Worm (Caenorhabditis elegans) whole organism, L1 larva: ENCODE data around the gene Y38H6C.9.
A peak's percentile ranks its signal among the peaks of the same experiment; 100 is the strongest.

Experiments
- Y116A8C.19 ChIP-seq: sonication (generic microtip); optimal IDR thresholded peaks from 2 replicates; lab custom pipeline; 2016; ENCODE audit warnings: missing compliant biosample characterization, missing genetic modification characterization, borderline replicate concordance
- alr-1 ChIP-seq: fragments of 200-800 bp; sonication (Bioruptor generic); optimal IDR thresholded peaks from 2 replicates; lab custom pipeline; 2018; ENCODE audit warnings: borderline replicate concordance, mild to moderate bottlenecking, missing genetic modification characterization, missing compliant biosample characterization
- ces-1 ChIP-seq: fragments of 150-350 bp; optimal IDR thresholded peaks from 2 replicates; lab custom pipeline; 2014; ENCODE audit warnings: missing biosample characterization, missing genetic modification reagents, missing genetic modification characterization
- dsc-1 ChIP-seq: sonication (generic microtip); optimal IDR thresholded peaks from 2 replicates; lab custom pipeline; 2016; ENCODE audit warnings: mild to moderate bottlenecking, missing genetic modification characterization, missing compliant biosample characterization
- efl-1 ChIP-seq, 4 experiments: fragments of 150-350 bp; optimal IDR thresholded peaks in 3 of 4; peaks in 1 of 4; 1 replicate in 1 of 4; 2 replicates in 3 of 4; lab custom pipeline; 2014; ENCODE audit warnings: missing biosample characterization in 2 of 4, missing genetic modification characterization in 2 of 4, missing genetic modification reagents in 2 of 4
- efl-3 ChIP-seq: fragments of 200-800 bp; sonication (Bioruptor generic); optimal IDR thresholded peaks from 2 replicates; lab custom pipeline; 2018; ENCODE audit warnings: mild to moderate bottlenecking, missing genetic modification characterization, missing compliant biosample characterization
- egl-13 ChIP-seq: sonication (generic microtip); optimal IDR thresholded peaks from 2 replicates; lab custom pipeline; 2016; ENCODE audit warnings: missing genotype, missing genetic modification reagents, missing genetic modification characterization, missing compliant biosample characterization
- elt-3 ChIP-seq, 6 experiments: fragments of 150-350 bp in 1 of 6; sonication (generic microtip); optimal IDR thresholded peaks; 2 replicates each; lab custom pipeline; 2017 to 2018; ENCODE audit warnings: missing biosample characterization in 6 of 6, missing genetic modification characterization in 6 of 6, inconsistent platforms in 1 of 6
- fos-1 ChIP-seq: fragments of 150-350 bp; optimal IDR thresholded peaks from 2 replicates; lab custom pipeline; 2014; ENCODE audit warnings: missing biosample characterization, missing genetic modification characterization
- hlh-17 ChIP-seq: fragments of 200-800 bp; sonication (Bioruptor generic); optimal IDR thresholded peaks from 2 replicates; lab custom pipeline; 2018; ENCODE audit warnings: missing genetic modification characterization, mild to moderate bottlenecking, missing compliant biosample characterization, moderate library complexity, borderline replicate concordance
- hlh-4 ChIP-seq: sonication (generic microtip); optimal IDR thresholded peaks from 2 replicates; lab custom pipeline; 2016; ENCODE audit warnings: mild to moderate bottlenecking, missing genetic modification characterization, missing compliant biosample characterization
- irx-1 ChIP-seq: sonication (generic microtip); optimal IDR thresholded peaks from 2 replicates; lab custom pipeline; 2016; ENCODE audit warnings: missing genetic modification characterization, missing compliant biosample characterization
- lin-14 ChIP-seq: fragments of 200-800 bp; sonication (Bioruptor generic); optimal IDR thresholded peaks from 2 replicates; lab custom pipeline; 2018; ENCODE audit warnings: mild to moderate bottlenecking, missing genetic modification characterization, moderate library complexity, missing compliant biosample characterization
- lin-35 ChIP-seq, 2 experiments: fragments of 150-350 bp; optimal IDR thresholded peaks; 2 replicates each; lab custom pipeline; 2014; ENCODE audit warnings: missing biosample characterization in 2 of 2, missing genetic modification characterization in 2 of 2, missing genetic modification reagents in 2 of 2
- lsy-2 ChIP-seq, 2 experiments: fragments of 150-350 bp; optimal IDR thresholded peaks; 2 replicates each; lab custom pipeline; 2014; ENCODE audit warnings: missing biosample characterization in 2 of 2, missing genetic modification characterization in 2 of 2
- mdl-1 ChIP-seq, 2 experiments: fragments of 150-350 bp; optimal IDR thresholded peaks; 2 replicates each; lab custom pipeline; 2014 to 2017; ENCODE audit warnings: missing biosample characterization in 2 of 2, missing genetic modification characterization in 2 of 2, inconsistent platforms in 1 of 2
- mef-2 ChIP-seq: fragments of 150-350 bp; optimal IDR thresholded peaks from 2 replicates; lab custom pipeline; 2014; ENCODE audit warnings: missing biosample characterization, missing genetic modification characterization
- mep-1 ChIP-seq: fragments of 150-350 bp; optimal IDR thresholded peaks from 2 replicates; lab custom pipeline; 2014; ENCODE audit warnings: missing biosample characterization, missing genetic modification characterization
- nhr-19 ChIP-seq: fragments of 200-800 bp; sonication (Bioruptor generic); conservative IDR thresholded peaks from 2 replicates; pipeline ENCODE4 v1.3.6; 2022; ENCODE audit warnings: missing genetic modification characterization, missing compliant biosample characterization
- nhr-20 ChIP-seq: sonication (generic microtip); optimal IDR thresholded peaks from 2 replicates; lab custom pipeline; 2016; ENCODE audit warnings: mild to moderate bottlenecking, missing genetic modification characterization, missing compliant biosample characterization
- nhr-237 ChIP-seq: fragments of 150-350 bp; optimal IDR thresholded peaks from 2 replicates; lab custom pipeline; 2014; ENCODE audit warnings: missing biosample characterization, missing genetic modification characterization
- nhr-47 ChIP-seq: sonication (generic microtip); optimal IDR thresholded peaks from 2 replicates; lab custom pipeline; 2016; ENCODE audit warnings: mild to moderate bottlenecking, missing genetic modification characterization, moderate library complexity, missing compliant biosample characterization
- nhr-71 ChIP-seq: sonication (generic microtip); optimal IDR thresholded peaks from 2 replicates; lab custom pipeline; 2016; ENCODE audit warnings: mild to moderate bottlenecking, missing genetic modification characterization, moderate library complexity, missing compliant biosample characterization
- nhr-85 ChIP-seq: sonication (generic microtip); peaks from one replicate; lab custom pipeline; 2016; ENCODE audit warnings: missing genetic modification characterization, inconsistent platforms, missing compliant biosample characterization
- nhr-90 ChIP-seq: sonication (generic microtip); optimal IDR thresholded peaks from 2 replicates; lab custom pipeline; 2016; ENCODE audit warnings: mild to moderate bottlenecking, missing genetic modification characterization, missing compliant biosample characterization; ENCODE audit not compliant: poor library complexity
- rnt-1 ChIP-seq: sonication (generic microtip); optimal IDR thresholded peaks from 2 replicates; lab custom pipeline; 2016; ENCODE audit warnings: mild to moderate bottlenecking, missing genetic modification characterization, moderate library complexity, missing compliant biosample characterization
- snu-23 ChIP-seq: sonication (generic microtip); optimal IDR thresholded peaks from 2 replicates; lab custom pipeline; 2016; ENCODE audit warnings: missing genetic modification characterization, missing compliant biosample characterization
- sox-4 ChIP-seq: sonication (generic microtip); optimal IDR thresholded peaks from 2 replicates; lab custom pipeline; 2016; ENCODE audit warnings: missing genetic modification characterization, missing compliant biosample characterization
- sup-37 ChIP-seq: fragments of 200-800 bp; sonication (Bioruptor generic); optimal IDR thresholded peaks from 2 replicates; lab custom pipeline; 2018; ENCODE audit warnings: mild to moderate bottlenecking, missing genetic modification characterization, missing compliant biosample characterization
- swsn-7 ChIP-seq: sonication (generic microtip); optimal IDR thresholded peaks from 2 replicates; lab custom pipeline; 2016; ENCODE audit warnings: missing genetic modification characterization, missing compliant biosample characterization
- tbx-2 ChIP-seq: sonication (generic microtip); optimal IDR thresholded peaks from 2 replicates; lab custom pipeline; 2016; ENCODE audit warnings: missing genetic modification characterization, missing compliant biosample characterization
- tlp-1 ChIP-seq: fragments of 150-350 bp; optimal IDR thresholded peaks from 2 replicates; lab custom pipeline; 2014; ENCODE audit warnings: missing biosample characterization, missing genetic modification characterization
- unc-98 ChIP-seq: fragments of 200-800 bp; sonication (Bioruptor generic); IDR thresholded peaks from 2 replicates; pipeline ENCODE4 v1.3.6; 2022; ENCODE audit warnings: missing genetic modification characterization, missing compliant biosample characterization
- xbp-1 ChIP-seq: sonication (generic microtip); optimal IDR thresholded peaks from 2 replicates; lab custom pipeline; 2016; ENCODE audit warnings: missing genetic modification characterization, missing compliant biosample characterization

Y38H6C.9 gene

DNA sequence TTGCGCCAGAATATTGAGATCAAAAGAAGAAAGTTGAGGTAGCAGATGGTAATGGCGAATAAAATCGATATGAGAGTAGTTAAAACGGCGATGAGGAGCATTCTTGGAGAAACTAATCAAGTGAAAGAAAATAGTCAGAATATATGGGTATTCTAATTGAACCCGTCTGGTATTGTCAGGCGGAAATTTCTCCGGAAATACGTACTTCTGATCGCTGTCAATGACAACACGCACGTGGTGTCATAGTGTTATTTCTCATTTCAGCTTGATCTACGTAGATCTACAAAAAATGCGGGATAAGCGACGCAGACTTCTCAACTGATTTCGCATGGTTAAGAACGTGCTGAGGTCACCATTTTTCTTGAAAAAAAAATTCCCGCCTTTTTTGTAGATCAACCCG, 29.7 kb downstream of the Y38H6C.9 start, which contains the start of gene srbc-79:
Gene srbc-79, minus strand, starts transcription at position 101 of the 400 bp plus-strand sequence.
- no peak for TF ChIP-seq tlp-1 (tag; lab: Kevin White, UChicago)
- no peak for TF ChIP-seq nhr-237 (tag; lab: Kevin White, UChicago)
- no peak for TF ChIP-seq ces-1 (GFP tag; lab: Kevin White, UChicago)
- peak; percentile 19 for TF ChIP-seq nhr-85 (tag; lab: Kevin White, UChicago)

DNA sequence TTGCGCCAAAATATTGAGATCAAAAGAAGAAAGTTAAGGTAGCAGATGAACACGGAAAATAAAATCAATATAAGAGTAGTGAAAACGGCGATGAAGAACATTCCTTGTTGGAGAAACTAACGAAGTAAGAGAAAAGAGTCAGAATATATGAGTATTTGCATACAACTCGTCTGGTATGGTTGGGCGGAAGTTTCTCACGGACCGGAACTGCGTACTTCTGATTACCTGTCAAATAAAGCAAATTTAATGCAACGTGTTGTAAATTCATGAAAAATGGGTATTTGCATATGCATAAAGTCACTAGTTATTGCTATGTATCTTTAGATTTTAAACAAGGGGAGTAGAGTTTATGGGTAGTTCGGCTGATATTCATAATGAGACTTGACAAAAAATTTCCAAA, 33.0 kb downstream of the Y38H6C.9 start, which contains the start of gene srbc-78:
Gene srbc-78, minus strand, starts transcription at position 101 of the 400 bp plus-strand sequence.
- TF ChIP-seq irx-1 (no peak), lin-35 (GFP tag; optimal IDR thresholded peaks at IDR 0.05; lab: Kevin White, UChicago) (no peak), fos-1 (tag; lab: Kevin White, UChicago) (no peak), sup-37 (no peak), hlh-17 (GFP tag; lab: Kevin White, UChicago) (no peak), alr-1 (tag; lab: Kevin White, UChicago) (no peak), tbx-2 (tag; lab: Kevin White, UChicago) (no peak), mef-2 (no peak), Y116A8C.19 (tag; lab: Kevin White, UChicago) (no peak), nhr-47 (tag; lab: Kevin White, UChicago) (no peak), nhr-90 (no peak), xbp-1 (tag; lab: Kevin White, UChicago) (no peak)

DNA sequence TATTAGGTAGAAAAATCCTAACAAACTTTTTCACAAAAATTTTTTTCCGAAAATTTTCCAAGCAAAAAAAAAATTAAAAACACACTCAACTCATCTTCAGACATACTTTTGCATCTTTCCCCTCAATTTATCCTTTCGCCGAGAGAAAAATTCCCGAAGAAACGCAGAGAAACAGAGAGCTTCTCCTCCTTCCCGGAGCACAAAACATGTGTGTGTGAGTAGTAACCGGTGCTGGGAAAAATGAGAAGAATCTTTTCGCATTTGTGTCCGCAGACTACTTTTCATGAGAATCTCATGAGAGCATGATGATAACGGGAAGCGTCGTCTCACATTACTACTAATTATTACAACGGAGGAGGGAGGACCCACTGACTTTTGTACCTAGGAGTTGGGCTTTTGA, 35.5 kb downstream of the Y38H6C.9 start:
- peak in 1 of 2 experiments; percentile 36 for TF ChIP-seq lsy-2 (tag; optimal IDR thresholded peaks at IDR 0.05; lab: Kevin White, UChicago)
- peak; percentile 85 for TF ChIP-seq dsc-1 (tag; lab: Kevin White, UChicago)
- peak; percentile 5 for TF ChIP-seq nhr-47 (tag; lab: Kevin White, UChicago)
- TF ChIP-seq efl-1 (optimal IDR thresholded peaks at IDR 0.05; lab: Kevin White, UChicago) = peak in 1 of 2 experiments; percentile 14
- peak in 1 of 2 experiments; percentile 27 for TF ChIP-seq efl-1 (GFP tag; optimal IDR thresholded peaks at IDR 0.05 in 1 of 2; lab: Kevin White, UChicago)
- TF ChIP-seq swsn-7 (tag; lab: Kevin White, UChicago) = peak; percentile 17
- TF ChIP-seq elt-3 (tag; optimal IDR thresholded peaks at IDR 0.05; lab: Kevin White, UChicago) = no peak
- peak; percentile 3 for TF ChIP-seq nhr-20 (tag; lab: Kevin White, UChicago)
- TF ChIP-seq rnt-1 (tag; lab: Kevin White, UChicago) = peak; percentile 73
- peak in 1 of 2 experiments; percentile 21 for TF ChIP-seq mdl-1 (tag; optimal IDR thresholded peaks at IDR 0.05; lab: Kevin White, UChicago)
- no peak for TF ChIP-seq sox-4 (tag; lab: Kevin White, UChicago)
- no peak for TF ChIP-seq mef-2
- peak; percentile 16; the same call in 1 of the 2 replicates for TF ChIP-seq unc-98 (GFP tag; lab: Robert Waterston, UW)
- TF ChIP-seq nhr-71 (tag; lab: Kevin White, UChicago) = peak; percentile 58
- TF ChIP-seq hlh-4 (tag; lab: Kevin White, UChicago) = no peak
- peak; percentile 67 for TF ChIP-seq lin-14 (GFP tag; lab: Kevin White, UChicago)
- peak; percentile 41 for TF ChIP-seq mep-1 (tag; lab: Kevin White, UChicago)
- peak; percentile 46 for TF ChIP-seq snu-23 (GFP tag; lab: Kevin White, UChicago)

DNA sequence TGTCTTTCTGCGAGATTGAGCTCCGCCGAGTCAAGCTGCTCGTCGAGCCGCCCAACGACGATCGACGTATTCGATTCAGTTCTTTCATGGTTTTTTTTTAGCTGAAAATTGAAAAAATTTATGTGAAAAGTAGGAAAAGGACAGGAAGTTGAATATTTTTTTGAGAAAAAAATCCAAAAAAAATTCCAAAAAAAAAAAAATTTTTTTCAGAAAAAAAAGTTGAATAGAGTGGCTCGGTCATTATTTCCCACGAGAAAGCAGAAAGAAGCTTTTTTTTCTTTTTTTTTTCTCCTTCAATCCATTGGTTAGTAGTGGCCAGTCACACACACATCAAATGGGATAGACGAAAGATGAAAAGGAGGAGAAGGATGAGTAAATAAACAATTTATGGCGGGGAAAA, 36.8 kb downstream of the Y38H6C.9 start, which contains the start of gene dhcr-7:
Gene dhcr-7, minus strand, starts transcription at position 101 of the 400 bp plus-strand sequence.
- TF ChIP-seq efl-3 = no peak
- no peak for TF ChIP-seq nhr-19
- no peak for TF ChIP-seq nhr-71 (tag; lab: Kevin White, UChicago)
- no peak for TF ChIP-seq egl-13
